Worm (Caenorhabditis elegans) whole organism, young adult: ENCODE data around the gene H12D21.9.
"Not testable (repeated sequence)": the region's sequence is repeated elsewhere in the genome, so short reads cannot be mapped to it uniquely, and the experiment has no call there.

Source experiments
- B0261.1 ChIP-seq: sonication (generic microtip); optimal IDR thresholded peaks from 2 replicates; lab custom pipeline; 2016; ENCODE audit warnings: mild to moderate bottlenecking, missing genetic modification characterization, moderate library complexity, missing compliant biosample characterization
- D2030.7 ChIP-seq: fragments of 200-800 bp; sonication (Bioruptor generic); IDR thresholded peaks from 2 replicates; pipeline ENCODE4 v1.3.6; 2022; ENCODE audit warnings: missing genetic modification reagents, missing genetic modification characterization, missing compliant biosample characterization
- F39B2.1 ChIP-seq: fragments of 200-800 bp; sonication (Bioruptor generic); IDR thresholded peaks from 2 replicates; pipeline ENCODE4 v1.3.6; 2022; ENCODE audit warnings: missing genetic modification reagents, missing genetic modification characterization, missing compliant biosample characterization
- F57A8.1 ChIP-seq: fragments of 200-800 bp; sonication (Bioruptor generic); optimal IDR thresholded peaks from 2 replicates; lab custom pipeline; 2018; ENCODE audit warnings: mild to moderate bottlenecking, missing genetic modification characterization, moderate library complexity, missing compliant biosample characterization
- Y67H2A.10 ChIP-seq: fragments of 200-800 bp; sonication (Bioruptor generic); conservative IDR thresholded peaks from 2 replicates; pipeline ENCODE4 v1.3.6; 2022; ENCODE audit warnings: missing genetic modification reagents, missing genetic modification characterization, missing compliant biosample characterization
- Y79H2A.3 ChIP-seq: fragments of 200-800 bp; sonication (Bioruptor generic); conservative IDR thresholded peaks from 2 replicates; pipeline ENCODE4 v1.3.6; 2022; ENCODE audit warnings: missing genetic modification reagents, missing genetic modification characterization, missing compliant biosample characterization
- ZK185.1 ChIP-seq: sonication (generic microtip); optimal IDR thresholded peaks from 2 replicates; lab custom pipeline; 2016; ENCODE audit warnings: mild to moderate bottlenecking, missing genetic modification characterization, missing compliant biosample characterization; ENCODE audit not compliant: poor library complexity, severe bottlenecking
- akir-1 ChIP-seq: fragments of 200-800 bp; sonication (Bioruptor generic); optimal IDR thresholded peaks from 2 replicates; lab custom pipeline; 2018; ENCODE audit warnings: mild to moderate bottlenecking, missing genetic modification characterization, moderate library complexity, missing compliant biosample characterization
- aptf-3 ChIP-seq: fragments of 200-800 bp; sonication (Bioruptor generic); IDR thresholded peaks from 2 replicates; pipeline ENCODE4 v1.3.6; 2022; ENCODE audit warnings: missing genetic modification characterization, missing compliant biosample characterization
- atf-7 ChIP-seq: sonication (generic microtip); optimal IDR thresholded peaks from 2 replicates; lab custom pipeline; 2017; ENCODE audit warnings: mild to moderate bottlenecking, missing genetic modification characterization, missing compliant biosample characterization
- athp-1 ChIP-seq: sonication (generic microtip); optimal IDR thresholded peaks from 2 replicates; lab custom pipeline; 2017; ENCODE audit warnings: mild to moderate bottlenecking, missing genetic modification characterization, missing compliant biosample characterization
- attf-3 ChIP-seq: fragments of 200-800 bp; sonication (Bioruptor generic); conservative IDR thresholded peaks from 2 replicates; pipeline ENCODE4 v1.3.6; 2022; ENCODE audit warnings: missing genetic modification reagents, missing genetic modification characterization, missing compliant biosample characterization
- bed-1 ChIP-seq: fragments of 200-800 bp; sonication (Bioruptor generic); IDR thresholded peaks from 2 replicates; pipeline ENCODE4 v1.3.6; 2022; ENCODE audit warnings: missing genetic modification reagents, missing genetic modification characterization, missing compliant biosample characterization
- ccch-3 ChIP-seq: fragments of 200-800 bp; sonication (Bioruptor generic); optimal IDR thresholded peaks from 2 replicates; lab custom pipeline; 2018; ENCODE audit warnings: mild to moderate bottlenecking, missing genetic modification characterization, missing compliant biosample characterization
- cebp-2 ChIP-seq: fragments of 200-800 bp; sonication (Bioruptor generic); IDR thresholded peaks from 2 replicates; pipeline ENCODE4 v1.3.6; 2022; ENCODE audit warnings: missing genetic modification characterization, missing compliant biosample characterization
- die-1 ChIP-seq: sonication (generic microtip); optimal IDR thresholded peaks from 2 replicates; lab custom pipeline; 2016; ENCODE audit warnings: missing genotype, mild to moderate bottlenecking, missing genetic modification characterization, missing compliant biosample characterization
- dox-1 ChIP-seq: fragments of 200-800 bp; sonication (Bioruptor generic); IDR thresholded peaks from 2 replicates; pipeline ENCODE4 v1.3.6; 2022; ENCODE audit warnings: missing genetic modification reagents, missing genetic modification characterization, missing compliant biosample characterization
- egrh-3 ChIP-seq: fragments of 200-800 bp; sonication (Bioruptor generic); IDR thresholded peaks from 2 replicates; pipeline ENCODE4 v1.3.6; 2022; ENCODE audit warnings: missing genetic modification reagents, missing genetic modification characterization, missing compliant biosample characterization
- fkh-3 ChIP-seq: sonication (generic microtip); optimal IDR thresholded peaks from 2 replicates; lab custom pipeline; 2016; ENCODE audit warnings: mild to moderate bottlenecking, missing genetic modification characterization, missing compliant biosample characterization
- gei-17 ChIP-seq: fragments of 200-800 bp; sonication (Bioruptor generic); optimal IDR thresholded peaks from 2 replicates; lab custom pipeline; 2018; ENCODE audit warnings: mild to moderate bottlenecking, missing genetic modification characterization, missing compliant biosample characterization
- him-1 ChIP-seq: sonication (generic microtip); optimal IDR thresholded peaks from 2 replicates; lab custom pipeline; 2016; ENCODE audit warnings: missing genotype, missing genetic modification reagents, missing genetic modification characterization, missing compliant biosample characterization
- let-526 ChIP-seq: fragments of 200-800 bp; sonication (Bioruptor generic); IDR thresholded peaks from 2 replicates; pipeline ENCODE4 v1.3.6; 2022; ENCODE audit warnings: missing genetic modification reagents, missing genetic modification characterization, missing compliant biosample characterization
- let-607 ChIP-seq, 2 experiments: fragments of 200-800 bp in 1 of 2; sonication (Bioruptor generic) in 1 of 2; sonication (generic microtip) in 1 of 2; optimal IDR thresholded peaks; 2 replicates each; lab custom pipeline; 2016 to 2018; ENCODE audit warnings: mild to moderate bottlenecking in 2 of 2, missing compliant biosample characterization in 2 of 2, missing genetic modification characterization in 2 of 2, moderate library complexity in 2 of 2, missing genotype in 1 of 2
- lin-35 ChIP-seq, 3 experiments: fragments of 150-350 bp in 2 of 3; sonication (generic microtip) in 1 of 3; optimal IDR thresholded peaks; 2 replicates each; lab custom pipeline; 2014 to 2018; ENCODE audit warnings: missing biosample characterization in 3 of 3, missing genetic modification characterization in 3 of 3, missing genetic modification reagents in 3 of 3
- lin-40 ChIP-seq: sonication (generic microtip); optimal IDR thresholded peaks from 2 replicates; lab custom pipeline; 2016; ENCODE audit warnings: missing genetic modification characterization, mild to moderate bottlenecking, missing compliant biosample characterization, missing genotype, missing genetic modification reagents
- lin-54 ChIP-seq: fragments of 200-800 bp; sonication (Bioruptor generic); optimal IDR thresholded peaks from 2 replicates; lab custom pipeline; 2018; ENCODE audit warnings: mild to moderate bottlenecking, missing genetic modification characterization, missing compliant biosample characterization
- lsl-1 ChIP-seq: fragments of 200-800 bp; sonication (Bioruptor generic); optimal IDR thresholded peaks from 2 replicates; lab custom pipeline; 2018; ENCODE audit warnings: mild to moderate bottlenecking, missing genetic modification characterization, moderate library complexity, missing compliant biosample characterization
- madf-10 ChIP-seq: sonication (generic microtip); optimal IDR thresholded peaks from 2 replicates; lab custom pipeline; 2016; ENCODE audit warnings: mild to moderate bottlenecking, missing genetic modification characterization, missing compliant biosample characterization
- madf-3 ChIP-seq: fragments of 200-800 bp; sonication (Bioruptor generic); IDR thresholded peaks from 2 replicates; pipeline ENCODE4 v1.3.6; 2022; ENCODE audit warnings: missing genetic modification reagents, missing genetic modification characterization, missing compliant biosample characterization
- madf-6 ChIP-seq: fragments of 200-800 bp; sonication (Bioruptor generic); IDR thresholded peaks from 2 replicates; pipeline ENCODE4 v1.3.6; 2022; ENCODE audit warnings: missing genetic modification reagents, missing genetic modification characterization, missing compliant biosample characterization
- mel-28 ChIP-seq: sonication (generic microtip); optimal IDR thresholded peaks from 2 replicates; lab custom pipeline; 2016; ENCODE audit warnings: borderline replicate concordance, mild to moderate bottlenecking, missing genetic modification characterization, missing compliant biosample characterization
- mxl-1 ChIP-seq: sonication (generic microtip); optimal IDR thresholded peaks from 2 replicates; lab custom pipeline; 2016; ENCODE audit warnings: missing genetic modification characterization, missing compliant biosample characterization
- nhr-120 ChIP-seq: fragments of 200-800 bp; sonication (Bioruptor generic); IDR thresholded peaks from 2 replicates; pipeline ENCODE4 v1.3.6; 2022; ENCODE audit warnings: missing genetic modification characterization, missing compliant biosample characterization
- nhr-80 ChIP-seq: sonication (generic microtip); optimal IDR thresholded peaks from 2 replicates; lab custom pipeline; 2016; ENCODE audit warnings: missing genetic modification characterization, missing compliant biosample characterization
- nhr-90 ChIP-seq: sonication (generic microtip); optimal IDR thresholded peaks from 2 replicates; lab custom pipeline; 2016; ENCODE audit warnings: missing genotype, mild to moderate bottlenecking, missing genetic modification characterization, missing compliant biosample characterization
- pbrm-1 ChIP-seq: fragments of 200-800 bp; sonication (Bioruptor generic); IDR thresholded peaks from 2 replicates; pipeline ENCODE4 v1.3.6; 2022; ENCODE audit warnings: missing genetic modification reagents, missing genetic modification characterization, missing compliant biosample characterization
- rcor-1 ChIP-seq: fragments of 200-800 bp; sonication (Bioruptor generic); IDR thresholded peaks from 2 replicates; pipeline ENCODE4 v1.3.6; 2022; ENCODE audit warnings: missing genetic modification reagents, missing genetic modification characterization, missing compliant biosample characterization
- repo-1 ChIP-seq: sonication (generic microtip); optimal IDR thresholded peaks from 2 replicates; lab custom pipeline; 2017; ENCODE audit warnings: mild to moderate bottlenecking, missing genetic modification characterization, missing compliant biosample characterization
- sdz-38 ChIP-seq: sonication (generic microtip); optimal IDR thresholded peaks from 2 replicates; lab custom pipeline; 2016; ENCODE audit warnings: missing genotype, missing genetic modification characterization, missing compliant biosample characterization
- snpc-1.3 ChIP-seq: sonication (generic microtip); optimal IDR thresholded peaks from 2 replicates; lab custom pipeline; 2017; ENCODE audit warnings: missing genetic modification characterization, mild to moderate bottlenecking, missing compliant biosample characterization, antibody characterized with exemption, moderate library complexity, missing genotype, missing genetic modification reagents; ENCODE audit not compliant: insufficient read depth
- snpc-3.4 ChIP-seq: sonication (generic microtip); optimal IDR thresholded peaks from 2 replicates; lab custom pipeline; 2017; ENCODE audit warnings: missing genetic modification characterization, mild to moderate bottlenecking, missing compliant biosample characterization, antibody characterized with exemption, moderate library complexity, missing genotype, missing genetic modification reagents
- tbp1 ChIP-seq: fragments of 200-800 bp; sonication (Bioruptor generic); optimal IDR thresholded peaks from 2 replicates; lab custom pipeline; 2018; ENCODE audit warnings: mild to moderate bottlenecking, missing genetic modification characterization, missing compliant biosample characterization
- tlf-1 ChIP-seq: fragments of 200-800 bp; sonication (Bioruptor generic); optimal IDR thresholded peaks from 2 replicates; lab custom pipeline; 2018; ENCODE audit warnings: mild to moderate bottlenecking, missing genetic modification characterization, missing compliant biosample characterization
- unc-130 ChIP-seq: sonication (generic microtip); optimal IDR thresholded peaks from 2 replicates; lab custom pipeline; 2016; ENCODE audit warnings: missing genetic modification reagents, missing genetic modification characterization, missing compliant biosample characterization
- zim-3 ChIP-seq: sonication (generic microtip); optimal IDR thresholded peaks from 2 replicates; lab custom pipeline; 2017; ENCODE audit warnings: mild to moderate bottlenecking, missing genetic modification characterization, moderate library complexity, missing compliant biosample characterization
- ztf-22 ChIP-seq: fragments of 200-800 bp; sonication (Bioruptor generic); optimal IDR thresholded peaks from 2 replicates; lab custom pipeline; 2018; ENCODE audit warnings: mild to moderate bottlenecking, missing genetic modification characterization, moderate library complexity, missing compliant biosample characterization
- ztf-25 ChIP-seq: fragments of 200-800 bp; sonication (Bioruptor generic); IDR thresholded peaks from 2 replicates; pipeline ENCODE4 v1.3.6; 2022; ENCODE audit warnings: missing genetic modification reagents, missing genetic modification characterization, missing compliant biosample characterization

H12D21.9 gene

ce11 chrV:14876724-14877123 lies 32.6 kb downstream of the H12D21.9 start, which contains the start of gene ZC412.10:
TSS of gene ZC412.10 (minus strand) at chrV:14876824.
- not testable (repeated sequence) for TF ChIP-seq akir-1; zim-3 (tag; lab: Kevin White, UChicago); ZK185.1 (tag; lab: Kevin White, UChicago)

DNA sequence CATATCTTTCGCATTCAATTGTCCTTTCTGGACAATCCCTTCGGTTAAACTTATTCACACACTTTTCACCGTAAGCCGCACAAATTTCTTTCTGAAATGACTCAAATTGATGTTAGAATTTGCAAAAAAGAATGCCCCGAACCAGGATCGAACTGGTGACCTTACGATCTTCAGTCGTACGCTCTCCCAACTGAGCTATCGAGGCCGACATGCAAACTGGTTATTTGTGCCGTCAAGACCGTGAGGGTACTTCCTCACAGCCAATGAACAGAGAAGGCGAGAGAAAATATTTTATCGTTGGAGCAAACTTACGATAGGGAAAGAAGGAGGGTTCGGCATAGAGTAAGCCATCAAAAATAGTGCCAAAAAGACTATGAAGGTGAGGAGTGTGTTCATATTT lies 33.0 kb downstream of the H12D21.9 start:
- no peak for TF ChIP-seq sdz-38 (tag; lab: Kevin White, UChicago)
- TF ChIP-seq snpc-3.4 (tag; lab: Kevin White, UChicago): peak; percentile 96
- no peak for TF ChIP-seq ccch-3 (GFP tag; lab: Kevin White, UChicago)
- peak; percentile 81 for TF ChIP-seq rcor-1
- peak; percentile 86 for TF ChIP-seq him-1 (tag; lab: Kevin White, UChicago)
- 0 out of 2 replicates have a peak, but pooled peaks have one; percentile 56 for TF ChIP-seq cebp-2
- no peak for TF ChIP-seq madf-3 (GFP tag; lab: Robert Waterston, UW)
- peak; percentile 33 for TF ChIP-seq lsl-1 (GFP tag; lab: Kevin White, UChicago)
- no peak for TF ChIP-seq mxl-1
- TF ChIP-seq unc-130: no peak
- TF ChIP-seq B0261.1: peak; percentile 86
- TF ChIP-seq D2030.7 (GFP tag; lab: Robert Waterston, UW): peak; percentile 40
- no peak for TF ChIP-seq tlf-1 (GFP tag; lab: Kevin White, UChicago)
- peak; percentile 67 for TF ChIP-seq madf-6 (GFP tag; lab: Robert Waterston, UW)
- peak; percentile 56 for TF ChIP-seq lin-54 (GFP tag; lab: Kevin White, UChicago)
- no peak for TF ChIP-seq mel-28
- TF ChIP-seq nhr-80 (tag; lab: Kevin White, UChicago): peak; percentile 4
- no peak for TF ChIP-seq pbrm-1 (GFP tag; lab: Robert Waterston, UW)
- TF ChIP-seq Y79H2A.3 (GFP tag; lab: Robert Waterston, UW): no peak
- TF ChIP-seq athp-1: peak; percentile 14
- peak; percentile 100 for TF ChIP-seq tbp1 (GFP tag; lab: Kevin White, UChicago)
- TF ChIP-seq ztf-22 (GFP tag; lab: Kevin White, UChicago): no peak
- no peak for TF ChIP-seq nhr-120
- TF ChIP-seq dox-1 (GFP tag; lab: Robert Waterston, UW): peak; percentile 62
- TF ChIP-seq die-1 (tag; lab: Kevin White, UChicago): peak; percentile 9
- peak; percentile 19 for TF ChIP-seq atf-7 (tag; lab: Kevin White, UChicago)
- TF ChIP-seq nhr-90 (tag; lab: Kevin White, UChicago): peak; percentile 2
- no peak for TF ChIP-seq attf-3 (GFP tag; lab: Robert Waterston, UW)
- TF ChIP-seq zim-3 (tag; lab: Kevin White, UChicago): peak; percentile 3
- no peak for TF ChIP-seq F57A8.1 (GFP tag; lab: Kevin White, UChicago)
- TF ChIP-seq lin-40 (tag; lab: Kevin White, UChicago): no peak
- no peak for TF ChIP-seq let-526 (GFP tag; lab: Robert Waterston, UW)
- no peak for TF ChIP-seq bed-1
- TF ChIP-seq F39B2.1 (GFP tag; lab: Robert Waterston, UW): no peak
- TF ChIP-seq fkh-3: no peak
- peak; percentile 28 for TF ChIP-seq madf-10 (tag; lab: Kevin White, UChicago)
- TF ChIP-seq repo-1 (tag; lab: Kevin White, UChicago): no peak
- TF ChIP-seq ztf-25: 0 out of 2 replicates have a peak, but pooled peaks have one; percentile 62
- TF ChIP-seq lin-35 (GFP tag; optimal IDR thresholded peaks at IDR 0.05; lab: Kevin White, UChicago): no peak
- TF ChIP-seq snpc-1.3 (tag; lab: Kevin White, UChicago): no peak
- no peak for TF ChIP-seq Y67H2A.10 (GFP tag; lab: Robert Waterston, UW)
- TF ChIP-seq aptf-3 (GFP tag; lab: Robert Waterston, UW): no peak
- TF ChIP-seq egrh-3 (GFP tag; lab: Robert Waterston, UW): no peak
- TF ChIP-seq gei-17: no peak
- TF ChIP-seq let-607 (tag; optimal IDR thresholded peaks at IDR 0.05; lab: Kevin White, UChicago): peak in 1 of 2 experiments; percentile 6
